Fruit fly (Drosophila melanogaster): ENCODE data around the gene CG32409.

dm6 chr3L:5897228-5897688 lies 2.1 kb upstream of the CG32409 start, which contains the start of the genes PolE2 and CG5592:
- TF ChIP-seq ttk (optimal IDR thresholded peaks at IDR 0.05) = no peak
- TF ChIP-seq psq (optimal IDR thresholded peaks at IDR 0.05) = no peak
- TF ChIP-seq Sin3A (optimal IDR thresholded peaks at IDR 0.05) = no peak
- TF ChIP-seq Myc (optimal IDR thresholded peaks at IDR 0.05) = no peak
